Worm (Caenorhabditis elegans): Measurements from ENCODE around the gene fbxb-15.

DNA sequence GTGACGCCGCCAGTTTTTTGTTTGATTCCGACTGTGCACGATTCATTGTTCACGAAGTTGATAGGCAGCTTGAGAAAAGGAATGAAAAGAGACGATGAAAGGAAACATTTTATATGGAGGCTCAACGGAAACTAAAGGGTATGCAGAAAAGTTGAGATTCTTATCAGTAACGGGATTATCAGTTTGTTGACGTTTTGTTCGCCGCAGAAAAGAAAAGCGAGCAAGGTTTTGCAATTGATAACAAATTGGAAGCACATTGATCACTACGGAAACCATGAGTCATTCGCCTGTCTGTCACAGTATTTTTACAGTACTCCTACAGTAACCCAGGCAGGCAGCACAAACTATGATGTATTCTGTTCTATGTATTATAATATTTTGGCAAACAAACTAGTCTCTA lies 17.3 kb downstream of the fbxb-15 start:
- no peak for TF ChIP-seq nfya-1 (tag; optimal IDR thresholded peaks at IDR 0.05)
- TF ChIP-seq hlh-6 (tag; optimal IDR thresholded peaks at IDR 0.05), result no peak
- no peak for TF ChIP-seq F13H6.1 (tag; optimal IDR thresholded peaks at IDR 0.05)
- TF ChIP-seq C38D4.7 (GFP tag; optimal IDR thresholded peaks at IDR 0.05), result no peak
- TF ChIP-seq Y22D7AL.16 (tag; optimal IDR thresholded peaks at IDR 0.05), result no peak
- no peak for TF ChIP-seq elt-2 (tag; optimal IDR thresholded peaks at IDR 0.05)
